Worm (Caenorhabditis elegans) whole organism, late embryonic: ENCODE measurements around the gene T24B8.3.

Experiments used
- C08G9.2 ChIP-seq: sonication (generic microtip); optimal IDR thresholded peaks from 2 replicates; lab custom pipeline; 2016; ENCODE audit warnings: mild to moderate bottlenecking, missing genetic modification characterization, moderate library complexity, missing compliant biosample characterization
- C38D4.7 ChIP-seq: fragments of 200-800 bp; sonication (Bioruptor generic); optimal IDR thresholded peaks from 2 replicates; lab custom pipeline; 2018; ENCODE audit warnings: mild to moderate bottlenecking, missing genetic modification characterization, moderate library complexity, missing compliant biosample characterization
- Y22D7AL.16 ChIP-seq: sonication (generic microtip); optimal IDR thresholded peaks from 2 replicates; lab custom pipeline; 2016; ENCODE audit warnings: missing genetic modification characterization, missing compliant biosample characterization
- ahr-1 ChIP-seq: sonication (generic microtip); optimal IDR thresholded peaks from 2 replicates; lab custom pipeline; 2016; ENCODE audit warnings: missing genetic modification characterization, missing compliant biosample characterization
- ama-1 ChIP-seq: fragments of 150-350 bp; optimal IDR thresholded peaks from 2 replicates; lab custom pipeline; 2014
- ceh-18 ChIP-seq: sonication (generic microtip); optimal IDR thresholded peaks from 2 replicates; lab custom pipeline; 2016; ENCODE audit warnings: missing genetic modification characterization, missing compliant biosample characterization
- ceh-19 ChIP-seq: fragments of 200-800 bp; sonication (Bioruptor generic); optimal IDR thresholded peaks from 2 replicates; lab custom pipeline; 2018; ENCODE audit warnings: mild to moderate bottlenecking, missing genetic modification characterization, missing compliant biosample characterization
- ceh-24 ChIP-seq: sonication (generic microtip); optimal IDR thresholded peaks from 2 replicates; lab custom pipeline; 2016; ENCODE audit warnings: mild to moderate bottlenecking, missing genetic modification characterization, missing compliant biosample characterization
- ceh-30 ChIP-seq: fragments of 150-350 bp; optimal IDR thresholded peaks from 2 replicates; lab custom pipeline; 2014; ENCODE audit warnings: missing biosample characterization, missing genetic modification characterization
- ceh-31 ChIP-seq: sonication (generic microtip); optimal IDR thresholded peaks from 2 replicates; lab custom pipeline; 2016; ENCODE audit warnings: missing genetic modification characterization, missing compliant biosample characterization
- che-1 ChIP-seq: sonication (generic microtip); optimal IDR thresholded peaks from 2 replicates; lab custom pipeline; 2016; ENCODE audit warnings: mild to moderate bottlenecking, missing genetic modification characterization, missing compliant biosample characterization
- dve-1 ChIP-seq: sonication (generic microtip); optimal IDR thresholded peaks from 2 replicates; lab custom pipeline; 2017; ENCODE audit warnings: antibody characterized with exemption, mild to moderate bottlenecking, missing genetic modification characterization, missing compliant biosample characterization
- elt-2 ChIP-seq: sonication (generic microtip); optimal IDR thresholded peaks from 2 replicates; lab custom pipeline; 2016; ENCODE audit warnings: missing genetic modification reagents, missing genetic modification characterization, missing compliant biosample characterization
- elt-4 ChIP-seq: sonication (generic microtip); optimal IDR thresholded peaks from 2 replicates; lab custom pipeline; 2016; ENCODE audit warnings: missing genetic modification characterization, missing compliant biosample characterization
- ets-4 ChIP-seq: sonication (generic microtip); optimal IDR thresholded peaks from 2 replicates; lab custom pipeline; 2016; ENCODE audit warnings: missing genetic modification characterization, missing compliant biosample characterization
- eyg-1 ChIP-seq: sonication (generic microtip); optimal IDR thresholded peaks from 2 replicates; lab custom pipeline; 2016; ENCODE audit warnings: missing genotype, missing genetic modification characterization, missing compliant biosample characterization
- fkh-6 ChIP-seq: sonication (generic microtip); optimal IDR thresholded peaks from 2 replicates; lab custom pipeline; 2016; ENCODE audit warnings: missing genetic modification characterization, missing compliant biosample characterization
- hlh-15 ChIP-seq: sonication (generic microtip); optimal IDR thresholded peaks from 2 replicates; lab custom pipeline; 2016; ENCODE audit warnings: missing genetic modification characterization, missing compliant biosample characterization
- hlh-30 ChIP-seq: sonication (generic microtip); optimal IDR thresholded peaks from 2 replicates; lab custom pipeline; 2017; ENCODE audit warnings: antibody characterized with exemption, missing genetic modification characterization, missing compliant biosample characterization; ENCODE audit not compliant: insufficient read depth
- hlh-6 ChIP-seq: sonication (generic microtip); optimal IDR thresholded peaks from 2 replicates; lab custom pipeline; 2016; ENCODE audit warnings: missing genotype, missing genetic modification characterization, missing compliant biosample characterization
- lim-6 ChIP-seq: sonication (generic microtip); optimal IDR thresholded peaks from 2 replicates; lab custom pipeline; 2016; ENCODE audit warnings: missing genetic modification characterization, missing compliant biosample characterization
- mec-3 ChIP-seq: sonication (generic microtip); optimal IDR thresholded peaks from 2 replicates; lab custom pipeline; 2016; ENCODE audit warnings: borderline replicate concordance, missing genetic modification characterization, missing compliant biosample characterization
- nfya-1 ChIP-seq: sonication (generic microtip); optimal IDR thresholded peaks from 2 replicates; lab custom pipeline; 2017; ENCODE audit warnings: missing genetic modification characterization, mild to moderate bottlenecking, missing compliant biosample characterization, antibody characterized with exemption, moderate library complexity
- nhr-11 ChIP-seq: fragments of 150-350 bp; optimal IDR thresholded peaks from 2 replicates; lab custom pipeline; 2014; ENCODE audit warnings: missing biosample characterization, missing genetic modification characterization
- nhr-232 ChIP-seq: sonication (generic microtip); optimal IDR thresholded peaks from 2 replicates; lab custom pipeline; 2016; ENCODE audit warnings: missing genetic modification characterization, missing compliant biosample characterization
- odd-2 ChIP-seq: sonication (generic microtip); optimal IDR thresholded peaks from 2 replicates; lab custom pipeline; 2017; ENCODE audit warnings: antibody characterized with exemption, mild to moderate bottlenecking, missing genetic modification characterization, missing compliant biosample characterization
- pag-3 ChIP-seq: sonication (generic microtip); optimal IDR thresholded peaks from 2 replicates; lab custom pipeline; 2016; ENCODE audit warnings: missing compliant biosample characterization, missing genetic modification characterization, borderline replicate concordance
- pat-9 ChIP-seq: fragments of 200-800 bp; sonication (Bioruptor generic); optimal IDR thresholded peaks from 2 replicates; lab custom pipeline; 2018; ENCODE audit warnings: mild to moderate bottlenecking, missing genetic modification characterization, moderate library complexity, missing compliant biosample characterization
- pha-2 ChIP-seq: sonication (generic microtip); optimal IDR thresholded peaks from 2 replicates; lab custom pipeline; 2017; ENCODE audit warnings: mild to moderate bottlenecking, missing genetic modification characterization, missing compliant biosample characterization
- pqm-1 ChIP-seq: sonication (generic microtip); optimal IDR thresholded peaks from 2 replicates; lab custom pipeline; 2016; ENCODE audit warnings: missing genetic modification characterization, missing compliant biosample characterization
- sdc-2 ChIP-seq: sonication (generic microtip); optimal IDR thresholded peaks from 2 replicates; lab custom pipeline; 2016; ENCODE audit warnings: missing genotype, missing genetic modification characterization, missing compliant biosample characterization
- sox-4 ChIP-seq: sonication (generic microtip); optimal IDR thresholded peaks from 2 replicates; lab custom pipeline; 2017; ENCODE audit warnings: mild to moderate bottlenecking, missing genetic modification characterization, inconsistent platforms, missing compliant biosample characterization
- tbx-2 ChIP-seq: sonication (generic microtip); optimal IDR thresholded peaks from 2 replicates; lab custom pipeline; 2016; ENCODE audit warnings: missing genetic modification characterization, missing compliant biosample characterization
- tbx-7 ChIP-seq: sonication (generic microtip); optimal IDR thresholded peaks from 2 replicates; lab custom pipeline; 2016; ENCODE audit warnings: missing genotype, missing genetic modification characterization, missing compliant biosample characterization
- ttx-3 ChIP-seq: sonication (generic microtip); optimal IDR thresholded peaks from 2 replicates; lab custom pipeline; 2016; ENCODE audit warnings: missing genetic modification reagents, missing genetic modification characterization, missing compliant biosample characterization
- ztf-16 ChIP-seq: sonication (generic microtip); optimal IDR thresholded peaks from 2 replicates; lab custom pipeline; 2017; ENCODE audit warnings: missing genetic modification characterization, missing compliant biosample characterization

Gene T24B8.3

DNA sequence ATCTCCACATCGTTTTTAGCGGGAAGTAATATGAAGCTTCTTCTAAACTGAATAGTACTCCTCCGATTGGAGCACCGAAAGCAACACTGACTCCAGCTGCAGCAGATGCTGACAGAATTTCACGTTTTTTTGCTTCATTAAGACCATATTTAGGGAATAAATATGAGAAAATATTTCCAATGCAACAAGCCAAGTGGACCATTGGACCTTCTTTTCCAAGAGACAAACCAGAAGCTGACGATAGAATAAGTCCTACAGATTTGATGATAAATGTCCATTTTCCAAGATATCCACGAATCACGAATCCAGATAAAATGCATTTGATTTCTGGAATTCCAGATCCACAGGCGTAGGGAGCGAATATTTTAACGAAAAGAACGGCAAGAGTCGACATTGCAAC, 36.4 kb upstream of the T24B8.3 start:
- TF ChIP-seq ets-4 (tag; lab: Kevin White, UChicago) (no peak), ama-1 (lab: Kevin White, UChicago) (no peak), ceh-18 (no peak), fkh-6 (tag; lab: Kevin White, UChicago) (no peak), hlh-6 (tag; lab: Kevin White, UChicago) (no peak), C38D4.7 (GFP tag; lab: Kevin White, UChicago) (no peak), C08G9.2 (tag; lab: Kevin White, UChicago) (no peak), pqm-1 (no peak), sdc-2 (tag; lab: Kevin White, UChicago) (no peak), Y22D7AL.16 (tag; lab: Kevin White, UChicago) (no peak), hlh-15 (tag; lab: Kevin White, UChicago) (no peak), ceh-24 (tag; lab: Kevin White, UChicago) (no peak), ztf-16 (tag; lab: Kevin White, UChicago) (no peak)

DNA sequence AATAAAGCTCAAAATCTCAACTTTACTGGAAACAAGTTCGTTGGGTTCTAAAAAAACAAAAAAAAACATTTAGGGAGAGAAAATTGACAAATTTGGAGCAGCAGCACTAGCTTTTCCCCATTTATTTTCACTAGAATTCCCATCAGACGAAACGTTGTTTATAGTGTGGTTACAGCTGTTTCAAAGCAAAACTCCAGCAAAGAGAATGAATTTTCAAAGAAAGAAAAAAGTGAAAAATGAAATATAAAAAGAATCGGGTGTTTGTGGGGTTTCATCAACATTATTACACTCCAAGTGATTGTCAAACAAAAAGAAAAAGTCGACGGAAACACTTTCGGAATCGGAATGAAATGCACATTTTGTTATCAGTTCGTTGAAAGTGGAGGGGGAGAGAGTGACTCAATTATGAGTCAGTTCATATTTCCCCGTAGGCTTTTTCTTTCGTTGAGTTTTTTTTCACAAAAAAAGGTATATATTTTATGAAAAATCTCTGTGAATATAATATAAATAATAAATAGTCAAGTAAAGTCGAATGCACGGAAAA, 33.4 kb upstream of the T24B8.3 start:
- TF ChIP-seq nhr-232 (no peak), C08G9.2 (tag; lab: Kevin White, UChicago) (no peak), pha-2 (tag; lab: Kevin White, UChicago) (no peak), Y22D7AL.16 (tag; lab: Kevin White, UChicago) (no peak), lim-6 (tag; lab: Kevin White, UChicago) (no peak), nfya-1 (no peak), pag-3 (tag; lab: Kevin White, UChicago) (no peak), ceh-30 (no peak), C38D4.7 (GFP tag; lab: Kevin White, UChicago) (no peak), eyg-1 (no peak), hlh-30 (tag; lab: Kevin White, UChicago) (no peak), nhr-11 (tag; lab: Kevin White, UChicago) (no peak), sox-4 (tag; lab: Kevin White, UChicago) (no peak)

DNA sequence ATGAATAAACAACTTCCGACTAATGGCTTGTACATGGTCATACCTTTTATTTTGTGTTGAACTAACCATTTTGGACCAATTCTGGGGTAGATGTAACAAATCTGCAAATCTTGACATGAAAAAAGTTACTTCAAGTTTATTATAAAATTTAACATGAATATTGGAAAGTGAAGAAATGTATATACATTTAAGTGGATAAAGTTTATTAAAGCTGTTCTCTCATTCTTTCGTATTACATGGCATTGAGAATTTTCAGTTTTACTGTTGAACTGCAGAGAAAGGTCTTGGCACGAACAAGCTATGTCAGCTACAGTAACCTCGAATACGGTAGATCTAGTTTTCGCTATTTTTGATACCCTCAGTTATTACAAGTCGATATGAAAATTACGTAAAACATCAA, 32.6 kb upstream of the T24B8.3 start, which contains the start of gene C07H4.1:
Gene C07H4.1 (minus strand): TSS at position 101 of the 400 bp plus-strand sequence.
- no peak for TF ChIP-seq ttx-3 (tag; lab: Kevin White, UChicago)
- TF ChIP-seq sdc-2 (tag; lab: Kevin White, UChicago), result no peak
- no peak for TF ChIP-seq mec-3 (tag; lab: Kevin White, UChicago)
- no peak for TF ChIP-seq elt-4
- TF ChIP-seq, all 69 proteins: peak for 0

DNA sequence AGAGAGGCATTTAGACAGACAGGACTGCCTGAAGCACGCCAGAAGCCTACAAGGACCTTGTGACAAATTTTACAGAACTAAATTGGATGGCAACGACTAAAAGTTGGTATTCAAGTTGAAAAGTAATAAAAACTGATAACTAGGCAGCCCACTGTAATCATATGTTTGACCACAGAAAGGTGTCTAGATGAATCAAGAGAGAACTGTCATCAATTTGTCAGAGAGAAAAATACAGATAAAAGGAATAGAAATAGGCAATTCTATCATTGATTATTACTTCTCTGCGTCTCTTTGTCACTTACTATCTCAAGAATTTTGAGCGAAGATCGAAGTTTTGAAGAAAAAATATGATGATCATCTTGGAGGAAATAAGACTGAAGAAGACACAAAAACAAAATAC, 32.0 kb upstream of the T24B8.3 start:
- TF ChIP-seq elt-2 (tag; lab: Kevin White, UChicago) (peak; percentile 42), Y22D7AL.16 (tag; lab: Kevin White, UChicago) (no peak)

DNA sequence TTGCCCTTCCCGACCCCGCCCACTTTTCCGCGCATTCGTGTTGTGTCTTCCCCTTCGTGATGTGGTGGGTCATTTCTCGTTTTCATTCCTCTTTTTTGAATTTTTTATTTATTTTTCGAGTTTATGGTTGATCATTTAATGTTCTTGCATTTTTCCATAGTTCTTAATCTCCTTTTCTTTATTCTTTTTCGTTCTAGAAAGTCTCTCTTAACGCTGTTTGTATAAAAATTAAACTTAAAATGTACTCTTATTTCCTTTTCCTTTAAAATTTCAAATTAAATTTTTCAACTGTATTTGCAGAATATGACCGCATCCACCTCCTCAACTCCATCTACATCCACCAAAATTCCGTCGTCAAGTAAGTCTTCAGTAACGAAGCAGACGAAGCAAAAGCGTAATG, 25.4 kb upstream of the T24B8.3 start, which contains the start of gene hlh-3:
Gene hlh-3 (plus strand): TSS at position 301 of the 400 bp plus-strand sequence.
- TF ChIP-seq ahr-1 (tag; lab: Kevin White, UChicago) (no peak), pat-9 (tag; lab: Kevin White, UChicago) (no peak), dve-1 (tag; lab: Kevin White, UChicago) (no peak)

DNA sequence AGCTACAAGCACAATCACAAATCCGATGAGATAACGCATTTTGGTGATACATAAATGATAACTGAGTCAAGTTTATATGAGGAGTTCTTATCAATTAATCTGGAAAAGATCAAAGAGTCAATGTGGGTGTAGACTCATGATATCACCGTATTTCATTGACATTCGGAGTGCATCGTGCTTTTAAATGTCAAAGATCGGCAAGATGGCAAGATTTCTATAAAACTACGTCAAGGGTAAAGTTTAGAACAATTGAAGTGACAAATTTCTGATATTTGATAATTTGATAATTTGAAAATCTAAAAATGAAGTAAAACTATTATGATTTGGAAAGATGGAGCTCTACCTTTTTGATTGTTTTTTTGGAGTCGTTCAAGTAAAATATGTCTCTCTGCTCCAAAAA, 22.2 kb upstream of the T24B8.3 start, which contains the start of gene sysm-1:
Gene sysm-1 (minus strand): TSS at position 101 of the 400 bp plus-strand sequence.
- TF ChIP-seq ceh-24 (tag; lab: Kevin White, UChicago), result no peak
- TF ChIP-seq nfya-1, result no peak
- TF ChIP-seq ceh-19, result no peak
- no peak for TF ChIP-seq ceh-31 (tag; lab: Kevin White, UChicago)
- no peak for TF ChIP-seq tbx-7
- TF ChIP-seq nhr-232, result no peak
- TF ChIP-seq tbx-2 (tag; lab: Kevin White, UChicago), result no peak
- TF ChIP-seq che-1 (tag; lab: Kevin White, UChicago), result no peak
- TF ChIP-seq odd-2 (tag; lab: Kevin White, UChicago), result no peak
- TF ChIP-seq, all 69 proteins: peak for 0
